Worm (Caenorhabditis elegans) whole organism, late embryonic: Measurements from ENCODE around the gene nspc-3.
"Not testable (repeated sequence)": the region's sequence is repeated elsewhere in the genome, so short reads cannot be mapped to it uniquely, and the experiment has no call there.

ENCODE experiments used
- C38D4.7 ChIP-seq: fragments of 200-800 bp; sonication (Bioruptor generic); optimal IDR thresholded peaks from 2 replicates; lab custom pipeline; 2018; ENCODE audit warnings: mild to moderate bottlenecking, missing genetic modification characterization, moderate library complexity, missing compliant biosample characterization
- K09A11.1 ChIP-seq: sonication (generic microtip); optimal IDR thresholded peaks from 2 replicates; lab custom pipeline; 2017; ENCODE audit warnings: antibody characterized with exemption, mild to moderate bottlenecking, missing genetic modification characterization, missing compliant biosample characterization; ENCODE audit not compliant: insufficient read depth
- T23F11.4 ChIP-seq: fragments of 200-800 bp; sonication (Bioruptor generic); optimal IDR thresholded peaks from 2 replicates; lab custom pipeline; 2018; ENCODE audit warnings: mild to moderate bottlenecking, missing genetic modification characterization, missing compliant biosample characterization
- Y22D7AL.16 ChIP-seq: sonication (generic microtip); optimal IDR thresholded peaks from 2 replicates; lab custom pipeline; 2016; ENCODE audit warnings: missing genetic modification characterization, missing compliant biosample characterization
- ahr-1 ChIP-seq: sonication (generic microtip); optimal IDR thresholded peaks from 2 replicates; lab custom pipeline; 2016; ENCODE audit warnings: missing genetic modification characterization, missing compliant biosample characterization
- ama-1 ChIP-seq: fragments of 150-350 bp; optimal IDR thresholded peaks from 2 replicates; lab custom pipeline; 2014
- ceh-14 ChIP-seq: sonication (generic microtip); optimal IDR thresholded peaks from 2 replicates; lab custom pipeline; 2016; ENCODE audit warnings: missing genotype, missing genetic modification characterization, missing compliant biosample characterization
- ceh-2 ChIP-seq: sonication (generic microtip); optimal IDR thresholded peaks from 2 replicates; lab custom pipeline; 2016; ENCODE audit warnings: missing genotype, missing genetic modification characterization, missing compliant biosample characterization
- ceh-22 ChIP-seq: sonication (generic microtip); optimal IDR thresholded peaks from 2 replicates; lab custom pipeline; 2017; ENCODE audit warnings: missing biosample characterization, missing genetic modification characterization
- ceh-34 ChIP-seq: sonication (generic microtip); optimal IDR thresholded peaks from 2 replicates; lab custom pipeline; 2016; ENCODE audit warnings: mild to moderate bottlenecking, missing genetic modification characterization, missing compliant biosample characterization
- ceh-9 ChIP-seq: sonication (generic microtip); optimal IDR thresholded peaks from 2 replicates; lab custom pipeline; 2016; ENCODE audit warnings: mild to moderate bottlenecking, missing genetic modification characterization, inconsistent platforms, missing compliant biosample characterization
- dmd-4 ChIP-seq: sonication (generic microtip); optimal IDR thresholded peaks from 2 replicates; lab custom pipeline; 2016; ENCODE audit warnings: borderline replicate concordance, missing genetic modification characterization, missing compliant biosample characterization
- elt-4 ChIP-seq: sonication (generic microtip); optimal IDR thresholded peaks from 2 replicates; lab custom pipeline; 2016; ENCODE audit warnings: missing genetic modification characterization, missing compliant biosample characterization
- eyg-1 ChIP-seq: sonication (generic microtip); optimal IDR thresholded peaks from 2 replicates; lab custom pipeline; 2016; ENCODE audit warnings: missing genotype, missing genetic modification characterization, missing compliant biosample characterization
- fkh-10 ChIP-seq: fragments of 150-350 bp; optimal IDR thresholded peaks from 2 replicates; lab custom pipeline; 2014; ENCODE audit warnings: missing biosample characterization, missing genetic modification reagents, missing genetic modification characterization
- gmeb-2 ChIP-seq: sonication (generic microtip); optimal IDR thresholded peaks from 2 replicates; lab custom pipeline; 2016; ENCODE audit warnings: missing genetic modification characterization, inconsistent platforms, missing compliant biosample characterization
- hlh-13 ChIP-seq: fragments of 200-800 bp; sonication (Bioruptor generic); optimal IDR thresholded peaks from 2 replicates; lab custom pipeline; 2018; ENCODE audit warnings: mild to moderate bottlenecking, missing genetic modification characterization, missing compliant biosample characterization
- hlh-30 ChIP-seq: sonication (generic microtip); optimal IDR thresholded peaks from 2 replicates; lab custom pipeline; 2017; ENCODE audit warnings: antibody characterized with exemption, missing genetic modification characterization, missing compliant biosample characterization; ENCODE audit not compliant: insufficient read depth
- hlh-6 ChIP-seq: sonication (generic microtip); optimal IDR thresholded peaks from 2 replicates; lab custom pipeline; 2016; ENCODE audit warnings: missing genotype, missing genetic modification characterization, missing compliant biosample characterization
- hlh-8 ChIP-seq: sonication (generic microtip); optimal IDR thresholded peaks from 2 replicates; lab custom pipeline; 2016; ENCODE audit warnings: missing genotype, missing genetic modification characterization, missing compliant biosample characterization
- madf-2 ChIP-seq: sonication (generic microtip); optimal IDR thresholded peaks from 2 replicates; lab custom pipeline; 2017; ENCODE audit warnings: missing genetic modification characterization, missing compliant biosample characterization
- nhr-11 ChIP-seq: fragments of 150-350 bp; optimal IDR thresholded peaks from 2 replicates; lab custom pipeline; 2014; ENCODE audit warnings: missing biosample characterization, missing genetic modification characterization
- nhr-232 ChIP-seq: sonication (generic microtip); optimal IDR thresholded peaks from 2 replicates; lab custom pipeline; 2016; ENCODE audit warnings: missing genetic modification characterization, missing compliant biosample characterization
- npax-4 ChIP-seq: sonication (generic microtip); optimal IDR thresholded peaks from 2 replicates; lab custom pipeline; 2016; ENCODE audit warnings: missing genetic modification characterization, missing compliant biosample characterization
- odd-2 ChIP-seq: sonication (generic microtip); optimal IDR thresholded peaks from 2 replicates; lab custom pipeline; 2017; ENCODE audit warnings: antibody characterized with exemption, mild to moderate bottlenecking, missing genetic modification characterization, missing compliant biosample characterization
- pag-3 ChIP-seq: sonication (generic microtip); optimal IDR thresholded peaks from 2 replicates; lab custom pipeline; 2016; ENCODE audit warnings: missing compliant biosample characterization, missing genetic modification characterization, borderline replicate concordance
- pax-1 ChIP-seq: fragments of 150-350 bp; optimal IDR thresholded peaks from 2 replicates; lab custom pipeline; 2014; ENCODE audit warnings: missing biosample characterization, missing genetic modification characterization
- pha-2 ChIP-seq: sonication (generic microtip); optimal IDR thresholded peaks from 2 replicates; lab custom pipeline; 2017; ENCODE audit warnings: mild to moderate bottlenecking, missing genetic modification characterization, missing compliant biosample characterization
- pqm-1 ChIP-seq: sonication (generic microtip); optimal IDR thresholded peaks from 2 replicates; lab custom pipeline; 2016; ENCODE audit warnings: missing genetic modification characterization, missing compliant biosample characterization
- ref-2 ChIP-seq: sonication (generic microtip); optimal IDR thresholded peaks from 2 replicates; lab custom pipeline; 2016; ENCODE audit warnings: missing genetic modification characterization, missing compliant biosample characterization
- syd-9 ChIP-seq: sonication (generic microtip); optimal IDR thresholded peaks from 2 replicates; lab custom pipeline; 2016; ENCODE audit warnings: mild to moderate bottlenecking, missing genetic modification characterization, moderate library complexity, missing compliant biosample characterization
- ttx-3 ChIP-seq: sonication (generic microtip); optimal IDR thresholded peaks from 2 replicates; lab custom pipeline; 2016; ENCODE audit warnings: missing genetic modification reagents, missing genetic modification characterization, missing compliant biosample characterization
- unc-86 ChIP-seq: sonication (generic microtip); optimal IDR thresholded peaks from 2 replicates; lab custom pipeline; 2016; ENCODE audit warnings: missing genetic modification characterization, missing compliant biosample characterization

The nspc-3 gene

DNA sequence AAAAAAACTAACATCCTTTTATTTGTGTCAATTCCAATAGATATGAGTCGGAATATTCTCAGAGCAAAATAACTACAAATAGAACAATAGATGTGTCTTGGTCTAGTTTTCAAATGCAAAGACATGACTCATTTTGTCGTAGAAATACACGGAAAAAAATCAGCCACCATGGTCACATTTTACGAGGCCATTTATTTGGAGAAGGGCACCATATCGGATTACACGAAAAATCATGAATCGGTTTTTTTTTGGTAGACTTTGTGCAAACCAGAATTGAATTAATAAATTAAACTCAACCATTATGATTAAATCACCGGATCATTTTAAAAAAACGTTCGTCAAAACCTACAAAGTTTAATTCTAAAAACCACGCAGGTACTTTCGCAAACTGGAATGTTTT lies 16.5 kb upstream of the nspc-3 start, which contains the start of gene H03E18.2:
Gene H03E18.2, minus strand, starts transcription at position 101 of the 400 bp plus-strand sequence.
- TF ChIP-seq eyg-1 (tag; lab: Kevin White, UChicago), result no peak
- TF ChIP-seq ceh-34 (tag; lab: Kevin White, UChicago), result no peak
- no peak for TF ChIP-seq T23F11.4 (GFP tag; lab: Kevin White, UChicago)
- no peak for TF ChIP-seq hlh-8 (tag; lab: Kevin White, UChicago)
- TF ChIP-seq hlh-30 (tag; lab: Kevin White, UChicago), result no peak
- TF ChIP-seq dmd-4, result no peak
- no peak for TF ChIP-seq nhr-232
- TF ChIP-seq madf-2 (tag; lab: Kevin White, UChicago), result no peak

- TF ChIP-seq nhr-11 (tag; lab: Kevin White, UChicago) (no peak), hlh-8 (tag; lab: Kevin White, UChicago) (no peak), pag-3 (tag; lab: Kevin White, UChicago) (no peak), npax-4 (tag; lab: Kevin White, UChicago) (no peak), ceh-9 (tag; lab: Kevin White, UChicago) (no peak), pax-1 (tag; lab: Kevin White, UChicago) (no peak), ceh-34 (tag; lab: Kevin White, UChicago) (no peak)
Measured at ce11 chrX:8521614-8522013, 15.3 kb upstream of the nspc-3 start, which contains the start of gene C03G5.14. Gene C03G5.14 (plus strand): TSS chrX:8521914.

- TF ChIP-seq ceh-22 (tag; lab: Kevin White, UChicago), result no peak
- no peak for TF ChIP-seq pqm-1 (tag; lab: Kevin White, UChicago)
- no peak for TF ChIP-seq unc-86
- TF ChIP-seq C38D4.7 (GFP tag; lab: Kevin White, UChicago), result no peak
- TF ChIP-seq eyg-1 (tag; lab: Kevin White, UChicago), result no peak
- TF ChIP-seq Y22D7AL.16, result no peak
- no peak for TF ChIP-seq ttx-3 (tag; lab: Kevin White, UChicago)
- TF ChIP-seq ama-1, result no peak
- TF ChIP-seq ceh-2 (tag; lab: Kevin White, UChicago), result no peak
- no peak for TF ChIP-seq odd-2 (tag; lab: Kevin White, UChicago)
- no peak for TF ChIP-seq gmeb-2 (tag; lab: Kevin White, UChicago)
- no peak for TF ChIP-seq T23F11.4 (GFP tag; lab: Kevin White, UChicago)
- TF ChIP-seq K09A11.1 (tag; lab: Kevin White, UChicago), result no peak
- TF ChIP-seq, all 69 proteins: peak for 0
Measured at ce11 chrX:8523000-8523399, 13.9 kb upstream of the nspc-3 start.

DNA sequence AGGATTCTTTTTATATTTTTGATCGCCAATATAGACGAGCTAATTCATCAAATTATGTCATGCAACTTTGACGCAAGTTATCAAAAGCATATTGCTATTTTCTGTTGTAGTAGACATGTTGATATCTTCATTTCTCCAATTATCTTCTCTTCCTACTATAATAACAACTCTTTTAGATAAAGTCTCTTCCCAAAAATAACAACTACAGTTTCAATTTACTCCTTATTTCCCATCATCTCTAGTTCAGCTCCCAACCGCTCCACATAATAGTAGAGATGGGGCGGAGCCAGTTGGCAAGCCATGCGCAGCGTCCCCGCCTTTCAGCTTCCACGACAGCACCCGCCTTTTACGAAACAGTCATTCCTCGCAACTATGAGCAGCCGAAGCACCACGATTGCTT lies 8.9 kb upstream of the nspc-3 start, which contains the start of gene flp-5:
Gene flp-5, plus strand, starts transcription at position 301 of the 400 bp plus-strand sequence.
- no peak for TF ChIP-seq npax-4 (tag; lab: Kevin White, UChicago)
- TF ChIP-seq hlh-13 (GFP tag; lab: Kevin White, UChicago), result no peak
- TF ChIP-seq hlh-6, result no peak
- TF ChIP-seq ahr-1, result no peak
- TF ChIP-seq ref-2 (tag; lab: Kevin White, UChicago), result no peak
- no peak for TF ChIP-seq elt-4 (tag; lab: Kevin White, UChicago)
- TF ChIP-seq pag-3 (tag; lab: Kevin White, UChicago), result no peak
- no peak for TF ChIP-seq ceh-14 (tag; lab: Kevin White, UChicago)
- TF ChIP-seq unc-86, result no peak
- no peak for TF ChIP-seq pha-2
- TF ChIP-seq K09A11.1 (tag; lab: Kevin White, UChicago), result no peak
- TF ChIP-seq ama-1, result no peak

- TF ChIP-seq fkh-10 (GFP tag; lab: Kevin White, UChicago); syd-9; ceh-14 (tag; lab: Kevin White, UChicago): not testable (repeated sequence)
- TF ChIP-seq, all 69 proteins: peak for 0; not testable (repeated sequence) for 69
Measured at ce11 chrX:8535006-8535405, 1.9 kb upstream of the nspc-3 start, which contains the start of gene nspc-1. Gene nspc-1 (minus strand): TSS chrX:8535106.
